Worm (Caenorhabditis elegans): ENCODE results near the gene ZK666.11.

- no peak for TF ChIP-seq him-1 (tag; optimal IDR thresholded peaks at IDR 0.05)
- TF ChIP-seq W03F9.2 (tag; optimal IDR thresholded peaks at IDR 0.05) = no peak
These were observed 51.7 kb downstream of the ZK666.11 start for ce11 chrII:10533985-10534384.

Data from whole organism, L4/young adult.